Worm (Caenorhabditis elegans): ENCODE measurements around the gene pqn-27.

- TF ChIP-seq him-1 (tag; optimal IDR thresholded peaks at IDR 0.05) (no peak), W03F9.2 (tag; optimal IDR thresholded peaks at IDR 0.05) (no peak)
Observed at ce11 chrII:13472101-13472500, 11.7 kb upstream of the pqn-27 start, which contains the start of gene E01G4.5.
